Fruit fly (Drosophila melanogaster): ENCODE results near the gene CG5653.

Gene CG5653

dm6 chr3L:8925679-8926078 is 40.5 kb downstream of the CG5653 start (continued):
- TF ChIP-seq CG2875 (GFP tag; optimal IDR thresholded peaks at IDR 0.05), result peak; percentile 83
- peak; percentile 82 for TF ChIP-seq otp (GFP tag; IDR thresholded peaks at IDR 0.05)
- TF ChIP-seq CG1647 (GFP tag; optimal IDR thresholded peaks at IDR 0.05), result peak; percentile 2
- peak; percentile 68 for TF ChIP-seq CG2202 (tag; optimal IDR thresholded peaks at IDR 0.05)
- TF ChIP-seq CG3995 (GFP tag; optimal IDR thresholded peaks at IDR 0.05), result no peak
- no peak for TF ChIP-seq dysf (GFP tag; IDR thresholded peaks at IDR 0.05)
- TF ChIP-seq Sox100B (GFP tag; optimal IDR thresholded peaks at IDR 0.05), result peak; percentile 60
- peak; percentile 39 for TF ChIP-seq lab (GFP tag; optimal IDR thresholded peaks at IDR 0.05)
- peak; percentile 12 for TF ChIP-seq CG8290 (GFP tag; optimal IDR thresholded peaks at IDR 0.05)
- peak in 1 of 2 experiments; percentile 1 for TF ChIP-seq CG8290 (tag; optimal IDR thresholded peaks at IDR 0.05)
- TF ChIP-seq usp (GFP tag; optimal IDR thresholded peaks at IDR 0.05), result no peak
- TF ChIP-seq CG10209 (GFP tag; optimal IDR thresholded peaks at IDR 0.05), result peak; percentile 53
- TF ChIP-seq CG11504 (tag; optimal IDR thresholded peaks at IDR 0.05), result peak; percentile 14
- no peak for TF ChIP-seq Atf3 (GFP tag; optimal IDR thresholded peaks at IDR 0.05)
- TF ChIP-seq CG2712 (tag; optimal IDR thresholded peaks at IDR 0.05), result peak; percentile 20
- peak; percentile 79 for TF ChIP-seq CG10431 (GFP tag; optimal IDR thresholded peaks at IDR 0.05)
- TF ChIP-seq CG10267 (tag; optimal IDR thresholded peaks at IDR 0.05), result no peak
- peak; percentile 10 for TF ChIP-seq CG7556 (GFP tag; optimal IDR thresholded peaks at IDR 0.05)
- TF ChIP-seq Spps (tag; optimal IDR thresholded peaks at IDR 0.05), result peak; percentile 42
- no peak for TF ChIP-seq Hey (tag; optimal IDR thresholded peaks at IDR 0.05)
- TF ChIP-seq D (optimal IDR thresholded peaks at IDR 0.05), result no peak
- TF ChIP-seq D (GFP tag; optimal IDR thresholded peaks at IDR 0.05), result peak; percentile 62
- peak; percentile 3 for TF ChIP-seq Vsx1 (GFP tag; optimal IDR thresholded peaks at IDR 0.05)
- 0 out of 2 replicates have a peak, but pooled peaks have one; percentile 25 for TF ChIP-seq CG5953 (GFP tag; IDR thresholded peaks at IDR 0.05)
- TF ChIP-seq CG4707 (GFP tag; optimal IDR thresholded peaks at IDR 0.05), result peak; percentile 67
- peak; percentile 25 for TF ChIP-seq CG1233 (GFP tag; optimal IDR thresholded peaks at IDR 0.05)
- TF ChIP-seq ewg (GFP tag; optimal IDR thresholded peaks at IDR 0.05), result peak; percentile 10
- TF ChIP-seq CG17359 (tag; optimal IDR thresholded peaks at IDR 0.05), result peak; percentile 75
- peak; percentile 3 for TF ChIP-seq CG8089 (GFP tag; optimal IDR thresholded peaks at IDR 0.05)
- TF ChIP-seq Camta (GFP tag; optimal IDR thresholded peaks at IDR 0.05), result peak; percentile 18
- TF ChIP-seq da (GFP tag; optimal IDR thresholded peaks at IDR 0.05), result no peak
- TF ChIP-seq NK7.1 (GFP tag; optimal IDR thresholded peaks at IDR 0.05), result no peak
- TF ChIP-seq bab2 (GFP tag; optimal IDR thresholded peaks at IDR 0.05), result peak; percentile 10
- TF ChIP-seq CrebB (tag; optimal IDR thresholded peaks at IDR 0.05), result no peak
- peak in 1 of 3 experiments; percentile 47 for TF ChIP-seq Stat92E (GFP tag; optimal IDR thresholded peaks at IDR 0.05)
- TF ChIP-seq Trl (optimal IDR thresholded peaks at IDR 0.05), result no peak
- TF ChIP-seq Trl (GFP tag; optimal IDR thresholded peaks at IDR 0.05), result peak; percentile 1
- TF ChIP-seq Gug (GFP tag; IDR thresholded peaks at IDR 0.05), result no peak
- TF ChIP-seq tup (GFP tag; optimal IDR thresholded peaks at IDR 0.05), result peak; percentile 20
- peak; percentile 94 for TF ChIP-seq ATbp (GFP tag; optimal IDR thresholded peaks at IDR 0.05)
- TF ChIP-seq CG2116 (GFP tag; optimal IDR thresholded peaks at IDR 0.05), result peak; percentile 17
- no peak for TF ChIP-seq Hr78 (GFP tag; optimal IDR thresholded peaks at IDR 0.05)
- no peak for TF ChIP-seq Bteb2 (GFP tag; optimal IDR thresholded peaks at IDR 0.05)
- TF ChIP-seq CG13424 (tag; optimal IDR thresholded peaks at IDR 0.05), result peak; percentile 23
- TF ChIP-seq Awh (GFP tag; IDR thresholded peaks at IDR 0.05), result peak; percentile 87
- no peak for TF ChIP-seq hkb (optimal IDR thresholded peaks at IDR 0.05)
- TF ChIP-seq hkb (GFP tag; IDR thresholded peaks at IDR 0.05), result peak; percentile 54
- peak; percentile 39; the same call in 1 of the 3 replicates for TF ChIP-seq zfh1 (GFP tag; IDR thresholded peaks at IDR 0.05)
- no peak for TF ChIP-seq CG3847 (GFP tag; IDR thresholded peaks at IDR 0.05)
- no peak for TF ChIP-seq Dad (GFP tag; optimal IDR thresholded peaks at IDR 0.05)
- TF ChIP-seq Mrtf (GFP tag; IDR thresholded peaks at IDR 0.05), result no peak
- no peak for TF ChIP-seq CG4360 (GFP tag; IDR thresholded peaks at IDR 0.05)
